Worm (Caenorhabditis elegans): Measurements from ENCODE around the gene F41G3.10.

ce11 chrII:6710596-6710995 is 38.7 kb downstream of the F41G3.10 start:
- TF ChIP-seq snpc-4 (tag; optimal IDR thresholded peaks at IDR 0.05): no peak
- TF ChIP-seq egl-27 (tag; optimal IDR thresholded peaks at IDR 0.05): no peak
- TF ChIP-seq ceh-9 (tag; optimal IDR thresholded peaks at IDR 0.05): no peak
- TF ChIP-seq aly-2 (tag; optimal IDR thresholded peaks at IDR 0.05): no peak
- TF ChIP-seq ztf-4 (tag; optimal IDR thresholded peaks at IDR 0.05): no peak
- no peak for TF ChIP-seq fos-1 (tag; optimal IDR thresholded peaks at IDR 0.05)
- no peak for TF ChIP-seq ama-1 (optimal IDR thresholded peaks at IDR 0.05)

Measured in whole organism, L3 larva.